Worm (Caenorhabditis elegans): ENCODE measurements around the gene adt-3.

DNA sequence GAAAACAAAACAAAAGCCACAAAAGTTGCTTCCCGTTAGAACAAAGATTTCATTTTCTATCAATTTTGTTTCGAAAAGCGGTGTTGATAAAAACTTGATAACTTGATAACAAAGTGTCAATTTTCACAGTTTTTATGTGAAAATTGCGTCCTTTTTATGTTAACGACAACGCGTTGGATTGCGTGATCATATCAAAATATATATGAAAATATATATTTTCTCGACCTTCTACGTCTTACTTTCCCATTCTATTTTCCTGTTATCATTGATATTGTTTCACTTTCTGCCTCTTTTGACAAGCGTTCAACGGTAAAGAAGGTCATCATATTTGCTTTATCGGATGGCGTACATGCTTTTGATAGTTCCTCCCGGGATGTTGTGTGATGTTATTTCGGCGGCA lies 21.3 kb downstream of the adt-3 start:
- TF ChIP-seq ztf-23 (GFP tag; IDR thresholded peaks at IDR 0.05) (no peak), med-1 (GFP tag; optimal IDR thresholded peaks at IDR 0.05; ENCODE audit: insufficient read depth) (no peak), flt-1 (GFP tag; IDR thresholded peaks at IDR 0.05) (no peak), ref-1 (GFP tag; conservative IDR thresholded peaks at IDR 0.05) (no peak), tab-1 (GFP tag; IDR thresholded peaks at IDR 0.05) (no peak), cog-1 (tag; optimal IDR thresholded peaks at IDR 0.05) (no peak)
